Worm (Caenorhabditis elegans) whole organism, early embryonic: ENCODE data around the gene T28A11.18.

Experiments
- F13C5.2 ChIP-seq: sonication (generic microtip); optimal IDR thresholded peaks from 2 replicates; lab custom pipeline; 2017; ENCODE audit warnings: mild to moderate bottlenecking, missing genetic modification characterization, inconsistent platforms, missing compliant biosample characterization
- scrt-1 ChIP-seq: fragments of 200-800 bp; sonication (Bioruptor generic); IDR thresholded peaks from 2 replicates; pipeline ENCODE4 v1.3.6; 2022; ENCODE audit warnings: missing genetic modification characterization, missing compliant biosample characterization

DNA sequence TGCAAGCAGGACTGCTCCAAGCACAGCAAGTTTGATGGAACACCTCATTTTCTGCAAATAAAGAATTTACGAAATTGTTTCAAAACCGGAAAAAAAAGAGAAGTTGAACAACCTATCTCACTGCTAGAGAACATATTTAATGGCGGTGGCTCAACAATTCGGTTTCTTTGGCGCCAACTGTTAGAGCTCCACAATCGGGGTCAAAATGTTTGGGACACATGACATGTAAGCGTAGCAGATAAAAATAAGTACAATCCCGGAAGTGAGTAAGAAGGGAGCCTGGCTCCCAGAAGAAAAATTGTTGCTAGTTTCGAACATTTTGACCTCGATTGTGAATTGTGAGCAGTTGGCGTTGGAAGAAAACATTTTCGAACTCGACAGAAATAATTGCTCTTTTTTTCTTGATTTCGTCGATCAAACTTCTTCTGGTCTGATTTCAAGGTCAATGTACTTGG lies 8.7 kb downstream of the T28A11.18 start, which contains the start of gene T28A11.16:
- no peak for TF ChIP-seq scrt-1 (GFP tag; lab: Robert Waterston, UW)
- TF ChIP-seq F13C5.2 (tag; lab: Kevin White, UChicago) = no peak
